Fruit fly (Drosophila melanogaster): ENCODE data around the gene Arf1.

DNA sequence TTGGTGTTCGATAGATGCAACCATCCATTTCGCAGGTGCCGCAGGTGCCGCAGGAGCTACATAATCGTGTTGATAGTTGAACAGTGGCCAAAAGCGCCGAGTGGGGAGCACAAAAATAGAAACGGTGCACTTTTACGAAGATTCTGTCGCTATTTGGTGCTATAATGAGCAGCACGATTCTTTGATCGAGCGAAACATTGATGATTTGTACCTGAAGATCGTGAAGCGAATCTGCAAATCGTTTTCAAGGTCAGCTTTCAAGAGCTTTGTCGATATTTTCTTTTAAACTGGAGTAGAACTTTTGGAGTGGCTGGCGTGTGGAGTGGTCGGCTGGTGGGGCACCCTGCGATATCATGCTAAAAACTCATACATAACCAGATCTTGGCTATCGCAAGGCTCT lies 26.4 kb upstream of the Arf1 start, which contains the start of gene CG11131:
- TF ChIP-seq insv (GFP tag; optimal IDR thresholded peaks at IDR 0.05): no peak
- TF ChIP-seq Drgx (GFP tag; IDR thresholded peaks at IDR 0.05): no peak
- TF ChIP-seq CG6854 (GFP tag; optimal IDR thresholded peaks at IDR 0.05): no peak
- TF ChIP-seq CG15479 (GFP tag; optimal IDR thresholded peaks at IDR 0.05): no peak
- no peak for TF ChIP-seq Dref (GFP tag; IDR thresholded peaks at IDR 0.05)
- TF ChIP-seq sima (GFP tag; optimal IDR thresholded peaks at IDR 0.05): no peak
- TF ChIP-seq CG4282 (GFP tag; optimal IDR thresholded peaks at IDR 0.05): no peak
- TF ChIP-seq NFAT (GFP tag; IDR thresholded peaks at IDR 0.05): no peak

Measured in whole organism, embryonic.